Fruit fly (Drosophila melanogaster): ENCODE measurements around the gene Rtel1.

Gene Rtel1

dm6 chrX:5737157-5737556, 10.4 kb upstream of the Rtel1 start (continued):
- TF ChIP-seq fd3F (GFP tag; optimal IDR thresholded peaks at IDR 0.05), result no peak
- no peak for TF ChIP-seq CG10267 (tag; optimal IDR thresholded peaks at IDR 0.05)
- TF ChIP-seq B-H1 (GFP tag; IDR thresholded peaks at IDR 0.05), result no peak
- no peak for TF ChIP-seq croc (GFP tag; conservative IDR thresholded peaks at IDR 0.05)
- TF ChIP-seq CG7357 (GFP tag; IDR thresholded peaks at IDR 0.05), result no peak
- no peak for TF ChIP-seq CG3163 (GFP tag; optimal IDR thresholded peaks at IDR 0.05)
- TF ChIP-seq CG4820 (GFP tag; optimal IDR thresholded peaks at IDR 0.05), result no peak
- no peak for TF ChIP-seq zf30C (GFP tag; optimal IDR thresholded peaks at IDR 0.05)
- no peak for TF ChIP-seq CG17568 (GFP tag; optimal IDR thresholded peaks at IDR 0.05)
- TF ChIP-seq phol (tag; optimal IDR thresholded peaks at IDR 0.05), result no peak
- TF ChIP-seq hkb (optimal IDR thresholded peaks at IDR 0.05), result no peak
- TF ChIP-seq hkb (GFP tag; IDR thresholded peaks at IDR 0.05), result peak; percentile 54; the same call in 1 of the 2 replicates
- TF ChIP-seq Spps (tag; optimal IDR thresholded peaks at IDR 0.05), result no peak
- TF ChIP-seq Nf-YB (GFP tag; optimal IDR thresholded peaks at IDR 0.05), result no peak
- no peak for TF ChIP-seq gce (GFP tag; IDR thresholded peaks at IDR 0.05)
- 0 out of 2 replicates have a peak, but pooled peaks have one; percentile 42 for TF ChIP-seq CG11085 (GFP tag; IDR thresholded peaks at IDR 0.05)
- TF ChIP-seq NC2β (GFP tag; optimal IDR thresholded peaks at IDR 0.05), result no peak
- no peak for TF ChIP-seq Ssrp (tag; optimal IDR thresholded peaks at IDR 0.05)
- no peak for TF ChIP-seq nmo (GFP tag; optimal IDR thresholded peaks at IDR 0.05)
- TF ChIP-seq chm (GFP tag; IDR thresholded peaks at IDR 0.05), result no peak
- TF ChIP-seq CG17829 (tag; optimal IDR thresholded peaks at IDR 0.05), result no peak
- no peak for TF ChIP-seq Vsx1 (GFP tag; optimal IDR thresholded peaks at IDR 0.05)
- TF ChIP-seq CG30431 (GFP tag; optimal IDR thresholded peaks at IDR 0.05), result no peak
- no peak for TF ChIP-seq CG3995 (GFP tag; optimal IDR thresholded peaks at IDR 0.05)
- no peak for TF ChIP-seq CG8924 (tag; optimal IDR thresholded peaks at IDR 0.05)
- 0 out of 2 replicates have a peak, but pooled peaks have one; percentile 52 for TF ChIP-seq CG16779 (GFP tag; IDR thresholded peaks at IDR 0.05)
- TF ChIP-seq CG1602 (GFP tag; optimal IDR thresholded peaks at IDR 0.05), result no peak
- TF ChIP-seq sug (tag; optimal IDR thresholded peaks at IDR 0.05), result no peak
- TF ChIP-seq CG12299 (tag; optimal IDR thresholded peaks at IDR 0.05), result no peak
- TF ChIP-seq Sox100B (GFP tag; optimal IDR thresholded peaks at IDR 0.05), result no peak
- TF ChIP-seq CG11504 (tag; optimal IDR thresholded peaks at IDR 0.05), result peak; percentile 6
- no peak for TF ChIP-seq Dll (GFP tag; IDR thresholded peaks at IDR 0.05; ENCODE audit: partially characterized antibody)
- TF ChIP-seq prd (optimal IDR thresholded peaks at IDR 0.05), result no peak
- peak; percentile 37; the same call in 1 of the 3 replicates for TF ChIP-seq prd (GFP tag; IDR thresholded peaks at IDR 0.05)
- no peak for TF ChIP-seq ac (GFP tag; optimal IDR thresholded peaks at IDR 0.05)
- no peak for TF ChIP-seq da (GFP tag; optimal IDR thresholded peaks at IDR 0.05)
- no peak for TF ChIP-seq fu2 (GFP tag; optimal IDR thresholded peaks at IDR 0.05)
- TF ChIP-seq sc (optimal IDR thresholded peaks at IDR 0.05), result no peak
- TF ChIP-seq sc (GFP tag; optimal IDR thresholded peaks at IDR 0.05), result no peak
- TF ChIP-seq Drgx (GFP tag; IDR thresholded peaks at IDR 0.05), result peak; percentile 59
- TF ChIP-seq NK7.1 (GFP tag; optimal IDR thresholded peaks at IDR 0.05), result no peak
- 0 out of 2 replicates have a peak, but pooled peaks have one; percentile 11 for TF ChIP-seq CG10366 (GFP tag; IDR thresholded peaks at IDR 0.05)
- TF ChIP-seq hbn (GFP tag; IDR thresholded peaks at IDR 0.05; ENCODE audit: partially characterized antibody), result no peak
- TF ChIP-seq CG6765 (GFP tag; optimal IDR thresholded peaks at IDR 0.05), result peak; percentile 8
- TF ChIP-seq CG17912 (GFP tag; optimal IDR thresholded peaks at IDR 0.05), result no peak
- TF ChIP-seq HLH54F (GFP tag; optimal IDR thresholded peaks at IDR 0.05), result no peak
- no peak for TF ChIP-seq CG2116 (GFP tag; optimal IDR thresholded peaks at IDR 0.05)
- TF ChIP-seq maf-S (GFP tag; optimal IDR thresholded peaks at IDR 0.05), result no peak
- TF ChIP-seq tna (GFP tag; IDR thresholded peaks at IDR 0.05; ENCODE audit: partially characterized antibody), result no peak
- 0 out of 3 replicates have a peak, but pooled peaks have one; percentile 16 for TF ChIP-seq CG14050 (GFP tag; IDR thresholded peaks at IDR 0.05)
- TF ChIP-seq CG1529 (GFP tag; optimal IDR thresholded peaks at IDR 0.05), result no peak
- TF ChIP-seq Blimp-1 (GFP tag; optimal IDR thresholded peaks at IDR 0.05), result no peak

Data from whole organism, embryonic.